Worm (Caenorhabditis elegans) whole organism, young adult: ENCODE results near the gene T23F11.11.

Experiments
- F10E7.11 ChIP-seq: sonication (generic microtip); optimal IDR thresholded peaks from 2 replicates; lab custom pipeline; 2017; ENCODE audit warnings: mild to moderate bottlenecking, missing genetic modification characterization, moderate library complexity, missing compliant biosample characterization
- Y53F4B.3 ChIP-seq: fragments of 200-800 bp; sonication (Bioruptor generic); IDR thresholded peaks from 2 replicates; pipeline ENCODE4 v1.3.6; 2022; ENCODE audit warnings: missing genetic modification reagents, missing genetic modification characterization, missing compliant biosample characterization
- ama-1 ChIP-seq, 3 experiments: fragments of 150-350 bp in 1 of 3; sonication (generic microtip) in 2 of 3; optimal IDR thresholded peaks; 2 replicates each; lab custom pipeline; 2014 to 2018; ENCODE audit warnings: missing biosample characterization in 2 of 3, missing genetic modification characterization in 2 of 3, missing genetic modification reagents in 2 of 3
- madf-3 ChIP-seq: fragments of 200-800 bp; sonication (Bioruptor generic); IDR thresholded peaks from 2 replicates; pipeline ENCODE4 v1.3.6; 2022; ENCODE audit warnings: missing genetic modification reagents, missing genetic modification characterization, missing compliant biosample characterization
- nfyb-1 ChIP-seq: fragments of 200-800 bp; sonication (Bioruptor generic); IDR thresholded peaks from 2 replicates; pipeline ENCODE4 v1.3.6; 2022; ENCODE audit warnings: missing genetic modification reagents, missing genetic modification characterization, missing compliant biosample characterization
- snpc-3.4 ChIP-seq: sonication (generic microtip); optimal IDR thresholded peaks from 2 replicates; lab custom pipeline; 2017; ENCODE audit warnings: missing genetic modification characterization, mild to moderate bottlenecking, missing compliant biosample characterization, antibody characterized with exemption, moderate library complexity, missing genotype, missing genetic modification reagents
- tbp1 ChIP-seq: fragments of 200-800 bp; sonication (Bioruptor generic); optimal IDR thresholded peaks from 2 replicates; lab custom pipeline; 2018; ENCODE audit warnings: mild to moderate bottlenecking, missing genetic modification characterization, missing compliant biosample characterization
- tbx-9 ChIP-seq: sonication (generic microtip); optimal IDR thresholded peaks from 2 replicates; lab custom pipeline; 2016; ENCODE audit warnings: borderline replicate concordance, missing genetic modification characterization, inconsistent platforms, missing compliant biosample characterization
- unc-62 ChIP-seq: fragments of 150-350 bp; optimal IDR thresholded peaks from 2 replicates; lab custom pipeline; 2014; ENCODE audit warnings: missing biosample characterization, missing genetic modification reagents, missing genetic modification characterization

DNA sequence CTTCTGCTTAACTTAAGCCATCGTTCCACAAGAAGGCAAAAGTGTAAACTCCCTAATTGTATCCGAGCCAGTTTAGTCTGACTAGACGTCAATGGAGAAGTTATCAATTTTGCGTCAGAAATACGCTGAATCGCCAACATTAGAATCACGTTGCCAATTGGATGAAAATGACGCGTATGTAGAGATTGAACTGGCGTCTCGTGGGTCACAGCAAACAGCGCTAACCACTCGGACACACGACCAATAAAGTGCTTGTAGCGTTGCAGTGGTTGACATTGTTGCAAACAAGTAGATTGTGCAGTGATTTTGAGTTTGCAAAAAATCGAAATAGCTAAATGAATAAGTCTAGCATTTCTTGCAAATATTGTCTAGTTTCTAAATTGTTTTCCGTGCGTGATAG is 18.2 kb upstream of the T23F11.11 start:
- TF ChIP-seq F10E7.11 (tag; lab: Kevin White, UChicago) (peak; percentile 62), ama-1 (optimal IDR thresholded peaks at IDR 0.05; lab: Kevin White, UChicago) (no peak), ama-1 (GFP tag; optimal IDR thresholded peaks at IDR 0.05; lab: Kevin White, UChicago) (peak; percentile 87 to 95), Y53F4B.3 (peak; percentile 74; the same call in 1 of the 2 replicates), madf-3 (no peak), tbp1 (GFP tag; lab: Kevin White, UChicago) (peak; percentile 98), tbx-9 (tag; lab: Kevin White, UChicago) (peak; percentile 45), nfyb-1 (GFP tag; lab: Robert Waterston, UW) (peak; percentile 91), unc-62 (peak; percentile 26), snpc-3.4 (tag; lab: Kevin White, UChicago) (peak; percentile 91)
